Worm (Caenorhabditis elegans): ENCODE results near the gene str-185.

The str-185 gene

ce11 chrIV:4390438-4390894 lies 39.3 kb downstream of the str-185 start, which contains the start of the genes rpl-7A and set-21:
TSS of gene rpl-7A (minus strand) at chrIV:4390590.
TSS of gene set-21 (plus strand) at chrIV:4390844.
- TF ChIP-seq mcd-1 (GFP tag; IDR thresholded peaks at IDR 0.05) (peak; percentile 100), ekl-4 (GFP tag; IDR thresholded peaks at IDR 0.05) (peak; percentile 98), F39B2.1 (GFP tag; IDR thresholded peaks at IDR 0.05) (peak; percentile 91), F23B12.7 (tag; optimal IDR thresholded peaks at IDR 0.05; ENCODE audit: insufficient read depth) (peak; percentile 79), ets-4 (GFP tag; optimal IDR thresholded peaks at IDR 0.05) (peak; percentile 55), athp-1 (tag; optimal IDR thresholded peaks at IDR 0.05) (peak; percentile 81), hrde-1 (tag; optimal IDR thresholded peaks at IDR 0.05; ENCODE audit: borderline replicate concordance) (peak; percentile 46), zfh-2 (GFP tag; conservative IDR thresholded peaks at IDR 0.05) (peak; percentile 55; the same call in 1 of the 2 replicates), nhr-90 (tag; optimal IDR thresholded peaks at IDR 0.05) (peak; percentile 36), F33H1.4 (GFP tag; IDR thresholded peaks at IDR 0.05) (peak; percentile 96), him-1 (tag; optimal IDR thresholded peaks at IDR 0.05) (peak; percentile 87), madf-3 (GFP tag; IDR thresholded peaks at IDR 0.05) (peak; percentile 97), pbrm-1 (GFP tag; IDR thresholded peaks at IDR 0.05) (peak; percentile 98), somi-1 (GFP tag; optimal IDR thresholded peaks at IDR 0.05) (peak; percentile 80), ceh-100 (GFP tag; IDR thresholded peaks at IDR 0.05) (peak; percentile 92), F49E8.2 (tag; optimal IDR thresholded peaks at IDR 0.05; ENCODE audit: insufficient read depth) (peak; percentile 86), T07F8.4 (tag; optimal IDR thresholded peaks at IDR 0.05) (no peak), aptf-2 (GFP tag; conservative IDR thresholded peaks at IDR 0.05) (peak; percentile 88), Y56A3A.18 (GFP tag; IDR thresholded peaks at IDR 0.05) (peak; percentile 67; the same call in 1 of the 2 replicates), C17E4.6 (GFP tag; IDR thresholded peaks at IDR 0.05) (peak; percentile 91), zim-3 (tag; optimal IDR thresholded peaks at IDR 0.05) (no peak), let-526 (GFP tag; IDR thresholded peaks at IDR 0.05) (peak; percentile 90), fkh-3 (tag; optimal IDR thresholded peaks at IDR 0.05) (no peak), K11D2.4 (GFP tag; IDR thresholded peaks at IDR 0.05) (peak; percentile 97), F57C9.4 (tag; optimal IDR thresholded peaks at IDR 0.05) (peak; percentile 60), Y67H2A.10 (GFP tag; conservative IDR thresholded peaks at IDR 0.05) (peak; percentile 87), nhr-80 (tag; optimal IDR thresholded peaks at IDR 0.05) (peak; percentile 84), hmg-20 (GFP tag; IDR thresholded peaks at IDR 0.05) (peak; percentile 90), ceh-58 (GFP tag; IDR thresholded peaks at IDR 0.05) (no peak), B0019.2 (GFP tag; conservative IDR thresholded peaks at IDR 0.05) (peak; percentile 95), madf-8 (GFP tag; conservative IDR thresholded peaks at IDR 0.05) (peak; percentile 86), F55B11.4 (tag; optimal IDR thresholded peaks at IDR 0.05; ENCODE audit: borderline replicate concordance, insufficient read depth) (no peak), T26A5.8 (tag; optimal IDR thresholded peaks at IDR 0.05) (no peak), gei-17 (GFP tag; optimal IDR thresholded peaks at IDR 0.05) (peak; percentile 68), F10E7.11 (tag; optimal IDR thresholded peaks at IDR 0.05) (no peak), rpc-1 (optimal IDR thresholded peaks at IDR 0.05) (no peak), rpc-1 (tag; optimal IDR thresholded peaks at IDR 0.05) (no peak), ztf-3 (GFP tag; optimal IDR thresholded peaks at IDR 0.05) (no peak), ceh-91 (GFP tag; IDR thresholded peaks at IDR 0.05) (peak; percentile 97), tbx-9 (tag; optimal IDR thresholded peaks at IDR 0.05; ENCODE audit: borderline replicate concordance) (no peak), lir-1 (GFP tag; conservative IDR thresholded peaks at IDR 0.05) (peak; percentile 97), unc-62 (GFP tag; optimal IDR thresholded peaks at IDR 0.05) (no peak), dpff-1 (tag; optimal IDR thresholded peaks at IDR 0.05) (no peak), ztf-26 (tag; optimal IDR thresholded peaks at IDR 0.05) (peak; percentile 85), ztf-18 (tag; optimal IDR thresholded peaks at IDR 0.05) (peak; percentile 87), D2030.7 (GFP tag; IDR thresholded peaks at IDR 0.05) (peak; percentile 97), tlf-1 (GFP tag; optimal IDR thresholded peaks at IDR 0.05) (peak; percentile 98), cebp-2 (GFP tag; IDR thresholded peaks at IDR 0.05) (peak; percentile 92; the same call in 1 of the 2 replicates), hlh-26 (GFP tag; conservative IDR thresholded peaks at IDR 0.05) (no peak)
